Worm (Caenorhabditis elegans): ENCODE data around the gene Y6E2A.5.

Y6E2A.5 gene

DNA sequence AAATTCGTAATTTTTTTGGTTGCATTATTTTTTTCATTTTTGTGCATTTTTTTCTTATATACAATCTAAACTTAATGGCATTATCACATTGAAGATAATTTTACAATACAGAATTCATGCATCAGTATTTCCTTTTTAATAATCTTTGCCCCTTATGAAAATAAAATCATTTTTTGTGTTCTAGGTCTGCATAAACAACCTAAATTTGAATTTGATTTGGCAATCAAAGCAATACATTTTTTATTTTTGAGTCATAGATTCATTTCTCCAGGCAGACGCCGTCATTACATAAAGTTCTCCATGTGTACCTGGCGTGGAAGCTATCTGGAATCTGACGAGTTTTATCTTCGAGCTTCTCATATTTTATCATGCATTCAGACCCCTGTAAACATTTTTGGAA, 3.4 kb upstream of the Y6E2A.5 start, which contains the start of gene srh-140:
srh-140 (plus strand) TSS at position 301 of the 400 bp plus-strand sequence.
- no peak for TF ChIP-seq nhr-19 (GFP tag; conservative IDR thresholded peaks at IDR 0.05)
- no peak for TF ChIP-seq C34B4.2 (tag; optimal IDR thresholded peaks at IDR 0.05)
- no peak for TF ChIP-seq ceh-88 (GFP tag; IDR thresholded peaks at IDR 0.05)
- no peak for TF ChIP-seq pqm-1 (tag; optimal IDR thresholded peaks at IDR 0.05)
- no peak for TF ChIP-seq F16B12.6 (tag; optimal IDR thresholded peaks at IDR 0.05)
- TF ChIP-seq lin-15B (tag; optimal IDR thresholded peaks at IDR 0.05): no peak
- no peak for TF ChIP-seq hlh-4 (tag; optimal IDR thresholded peaks at IDR 0.05)
- TF ChIP-seq aly-2 (tag; optimal IDR thresholded peaks at IDR 0.05): no peak
- TF ChIP-seq nhr-71 (tag; optimal IDR thresholded peaks at IDR 0.05): no peak
- TF ChIP-seq efl-3 (GFP tag; optimal IDR thresholded peaks at IDR 0.05): no peak
- no peak for TF ChIP-seq ceh-8 (GFP tag; optimal IDR thresholded peaks at IDR 0.05)
- TF ChIP-seq fkh-8 (tag; optimal IDR thresholded peaks at IDR 0.05): no peak
- TF ChIP-seq ama-1 (optimal IDR thresholded peaks at IDR 0.05): no peak
- no peak for TF ChIP-seq aha-1 (tag; optimal IDR thresholded peaks at IDR 0.05)
- TF ChIP-seq nhr-12 (tag; optimal IDR thresholded peaks at IDR 0.05): no peak
- no peak for TF ChIP-seq pax-3 (tag; optimal IDR thresholded peaks at IDR 0.05)
- no peak for TF ChIP-seq nhr-90 (tag; optimal IDR thresholded peaks at IDR 0.05; ENCODE audit: poor library complexity)

DNA sequence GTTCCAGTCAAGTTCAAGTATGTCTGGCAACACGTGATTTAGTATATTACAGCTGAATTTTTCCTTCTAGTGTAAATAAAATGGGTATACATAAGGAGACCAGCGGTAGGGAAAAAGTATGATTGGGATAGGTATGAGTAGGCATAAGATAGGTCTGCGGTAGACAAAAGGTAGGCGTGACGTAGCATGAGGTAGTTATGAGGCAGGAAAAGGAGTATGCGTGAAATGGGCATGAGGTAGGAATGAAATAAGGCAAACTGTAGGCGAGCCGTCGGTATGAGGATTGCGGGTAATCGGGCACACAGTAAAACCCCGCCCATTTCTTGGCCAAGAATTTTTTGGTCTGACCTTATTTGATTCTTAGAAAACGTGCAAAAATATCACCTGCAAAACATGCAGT, 3.0 kb upstream of the Y6E2A.5 start:
- TF ChIP-seq hlh-4 (tag; optimal IDR thresholded peaks at IDR 0.05) (peak; percentile 95), pag-3 (tag; optimal IDR thresholded peaks at IDR 0.05; ENCODE audit: borderline replicate concordance, insufficient read depth) (no peak), nhr-76 (tag; optimal IDR thresholded peaks at IDR 0.05) (no peak)

DNA sequence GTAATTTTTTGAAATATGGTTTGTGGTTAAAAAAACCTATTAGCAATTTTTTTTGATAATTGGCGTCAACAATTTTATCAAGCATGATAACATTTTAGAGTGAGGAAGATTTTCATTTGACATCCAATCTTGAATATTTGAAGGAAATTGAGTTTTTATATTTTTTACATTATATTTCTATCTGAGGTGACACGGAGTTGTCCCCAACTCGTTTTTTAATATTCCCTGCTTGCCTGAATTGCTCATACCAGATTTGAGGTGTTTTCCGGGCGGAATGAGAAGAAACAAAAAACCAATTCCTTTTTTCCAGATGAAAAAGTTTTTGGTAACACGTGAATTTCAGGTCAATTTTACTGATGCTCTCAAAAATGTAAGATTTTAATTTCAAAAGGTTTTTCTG, 1.1 kb upstream of the Y6E2A.5 start, which contains the start of gene Y6E2A.7:
Y6E2A.7 (plus strand) TSS at position 301 of the 400 bp plus-strand sequence.
- TF ChIP-seq sptf-1 (tag; optimal IDR thresholded peaks at IDR 0.05): no peak
- TF ChIP-seq mef-2 (tag; optimal IDR thresholded peaks at IDR 0.05): no peak
- no peak for TF ChIP-seq nhr-12 (tag; optimal IDR thresholded peaks at IDR 0.05)
- no peak for TF ChIP-seq egl-13 (tag; optimal IDR thresholded peaks at IDR 0.05)
- TF ChIP-seq zip-4 (GFP tag; optimal IDR thresholded peaks at IDR 0.05): no peak
- no peak for TF ChIP-seq efl-1 (optimal IDR thresholded peaks at IDR 0.05)
- no peak for TF ChIP-seq efl-1 (GFP tag; optimal IDR thresholded peaks at IDR 0.05 in 1 of 2)
- TF ChIP-seq grh-1 (GFP tag; IDR thresholded peaks at IDR 0.05): no peak
- TF ChIP-seq C04F5.9 (tag; optimal IDR thresholded peaks at IDR 0.05): no peak
- no peak for TF ChIP-seq nhr-84 (tag; optimal IDR thresholded peaks at IDR 0.05)
- TF ChIP-seq ceh-88 (GFP tag; IDR thresholded peaks at IDR 0.05): no peak
- no peak for TF ChIP-seq zag-1 (tag; optimal IDR thresholded peaks at IDR 0.05)
- TF ChIP-seq lin-13 (GFP tag; optimal IDR thresholded peaks at IDR 0.05): no peak
- no peak for TF ChIP-seq Y116A8C.19 (tag; optimal IDR thresholded peaks at IDR 0.05; ENCODE audit: borderline replicate concordance)
- TF ChIP-seq nhr-71 (tag; optimal IDR thresholded peaks at IDR 0.05): no peak
- TF ChIP-seq tlp-1 (tag; optimal IDR thresholded peaks at IDR 0.05): no peak
- no peak for TF ChIP-seq nhr-47 (tag; optimal IDR thresholded peaks at IDR 0.05)
- TF ChIP-seq unc-86 (tag; optimal IDR thresholded peaks at IDR 0.05): no peak
- TF ChIP-seq rnt-1 (tag; optimal IDR thresholded peaks at IDR 0.05): no peak
- no peak for TF ChIP-seq pqm-1 (tag; optimal IDR thresholded peaks at IDR 0.05)
- no peak for TF ChIP-seq efl-3 (GFP tag; optimal IDR thresholded peaks at IDR 0.05)

DNA sequence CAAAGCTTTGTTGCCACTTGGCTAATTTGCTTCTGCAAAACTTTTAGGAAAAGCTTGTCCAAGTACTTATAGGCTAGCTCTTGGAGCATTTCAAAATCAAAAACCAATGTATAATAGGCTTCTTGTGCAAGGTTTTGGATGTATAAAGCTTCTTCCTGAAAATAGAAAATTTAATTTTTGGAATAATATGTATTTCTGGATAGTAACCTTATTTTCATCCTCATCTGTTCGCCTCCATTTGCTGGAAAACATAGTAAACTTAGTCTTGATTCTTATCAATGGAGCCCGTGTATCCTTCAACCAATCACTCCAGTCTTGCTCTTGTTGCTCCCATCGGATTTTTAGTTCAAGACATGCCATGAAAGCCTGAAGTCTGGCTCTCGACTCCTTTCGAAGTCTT, 1.8 kb downstream of the Y6E2A.5 start, which contains the start of gene Y6E2A.4:
Y6E2A.4 (minus strand) TSS at position 101 of the 400 bp plus-strand sequence.
- TF ChIP-seq nhr-12 (tag; optimal IDR thresholded peaks at IDR 0.05) (no peak), sup-37 (GFP tag; optimal IDR thresholded peaks at IDR 0.05) (no peak), unc-30 (tag; optimal IDR thresholded peaks at IDR 0.05) (no peak), jun-1 (tag; optimal IDR thresholded peaks at IDR 0.05) (no peak), nhr-84 (tag; optimal IDR thresholded peaks at IDR 0.05) (no peak), F16B12.6 (tag; optimal IDR thresholded peaks at IDR 0.05) (no peak), ets-5 (GFP tag; IDR thresholded peaks at IDR 0.05) (no peak), dpl-1 (GFP tag; optimal IDR thresholded peaks at IDR 0.05) (no peak), ztf-11 (tag; optimal IDR thresholded peaks at IDR 0.05) (no peak), Y116A8C.19 (tag; optimal IDR thresholded peaks at IDR 0.05; ENCODE audit: borderline replicate concordance) (no peak), mab-9 (GFP tag; IDR thresholded peaks at IDR 0.05) (no peak), C16A3.4 (tag; optimal IDR thresholded peaks at IDR 0.05) (no peak), snpc-4 (tag; optimal IDR thresholded peaks at IDR 0.05) (no peak), unc-130 (tag; optimal IDR thresholded peaks at IDR 0.05) (no peak), tlp-1 (tag; optimal IDR thresholded peaks at IDR 0.05) (no peak), lin-15B (tag; optimal IDR thresholded peaks at IDR 0.05) (no peak), nhr-19 (GFP tag; conservative IDR thresholded peaks at IDR 0.05) (no peak), hpl-2 (GFP tag; optimal IDR thresholded peaks at IDR 0.05) (no peak), elt-3 (tag; optimal IDR thresholded peaks at IDR 0.05) (no peak)
